Fruit fly (Drosophila melanogaster) whole organism, embryonic: ENCODE results near the gene CG42272.

Experiments used
- Adf1 ChIP-seq: fragments of 200-800 bp; sonication (Bioruptor generic); IDR thresholded peaks from 2 replicates; pipeline ENCODE4 v1.3.6; 2022; ENCODE audit warnings: missing biosample characterization, missing genetic modification characterization
- Antp ChIP-seq: fragments of 200-800 bp; sonication (Bioruptor generic); optimal IDR thresholded peaks from 3 replicates; lab custom pipeline; 2016; ENCODE audit warnings: missing biosample characterization, missing genetic modification characterization
- Atf3 ChIP-seq: fragments of 200-800 bp; sonication (Bioruptor generic); optimal IDR thresholded peaks from 3 replicates; lab custom pipeline; 2016; ENCODE audit warnings: missing biosample characterization, missing genetic modification characterization
- Awh ChIP-seq: fragments of 200-800 bp; sonication (Bioruptor generic); IDR thresholded peaks from 2 replicates; pipeline ENCODE4, ENCODE4 v1.3.6; 2022; ENCODE audit warnings: missing biosample characterization, missing genetic modification characterization
- Blimp-1 ChIP-seq: fragments of 200-800 bp; sonication (Bioruptor generic); optimal IDR thresholded peaks from 3 replicates; lab custom pipeline; 2018; ENCODE audit warnings: missing biosample characterization, missing genetic modification characterization, mild to moderate bottlenecking, moderate library complexity, missing genetic modification reagents
- CG10267 ChIP-seq: fragments of 200-800 bp; sonication (Bioruptor generic); optimal IDR thresholded peaks from 2 replicates; lab custom pipeline; 2018; ENCODE audit warnings: missing biosample characterization, mild to moderate bottlenecking, missing genetic modification characterization, moderate library complexity
- CG10543 ChIP-seq: fragments of 200-800 bp; sonication (Bioruptor generic); optimal IDR thresholded peaks from 3 replicates; lab custom pipeline; 2017; ENCODE audit warnings: missing biosample characterization, mild to moderate bottlenecking, missing genetic modification characterization, moderate library complexity
- CG11247 ChIP-seq: fragments of 200-800 bp; sonication (Bioruptor generic); IDR thresholded peaks from 2 replicates; pipeline ENCODE4 v1.3.6; 2022; ENCODE audit warnings: missing biosample characterization, missing genetic modification characterization
- CG12659 ChIP-seq: fragments of 200-800 bp; sonication (Bioruptor generic); optimal IDR thresholded peaks from 3 replicates; lab custom pipeline; 2017; ENCODE audit warnings: mild to moderate bottlenecking, missing biosample characterization, missing genetic modification reagents, missing genetic modification characterization
- CG13424 ChIP-seq: fragments of 200-800 bp; sonication (Bioruptor generic); optimal IDR thresholded peaks from 2 replicates; lab custom pipeline; 2019; ENCODE audit warnings: missing biosample characterization, mild to moderate bottlenecking, missing genetic modification characterization, moderate library complexity
- CG1529 ChIP-seq: fragments of 200-800 bp; sonication (Bioruptor generic); optimal IDR thresholded peaks from 3 replicates; lab custom pipeline; 2018; ENCODE audit warnings: missing biosample characterization, missing genetic modification characterization
- CG1602 ChIP-seq: fragments of 200-800 bp; sonication (Bioruptor generic); optimal IDR thresholded peaks from 3 replicates; lab custom pipeline; 2016; ENCODE audit warnings: missing biosample characterization, missing genetic modification characterization
- CG17328 ChIP-seq: fragments of 200-800 bp; sonication (Bioruptor generic); IDR thresholded peaks from 2 replicates; pipeline ENCODE4 v1.3.6; 2022; ENCODE audit warnings: missing biosample characterization, missing genetic modification characterization
- CG17912 ChIP-seq: fragments of 200-800 bp; sonication (Bioruptor generic); optimal IDR thresholded peaks from 2 replicates; lab custom pipeline; 2018; ENCODE audit warnings: missing biosample characterization, mild to moderate bottlenecking, missing genetic modification characterization
- CG2116 ChIP-seq: fragments of 200-800 bp; sonication (Bioruptor generic); optimal IDR thresholded peaks from 3 replicates; lab custom pipeline; 2018; ENCODE audit warnings: missing biosample characterization, mild to moderate bottlenecking, missing genetic modification characterization
- CG30403 ChIP-seq: fragments of 200-800 bp; sonication (Bioruptor generic); optimal IDR thresholded peaks from 3 replicates; lab custom pipeline; 2016; ENCODE audit warnings: missing biosample characterization, missing genetic modification characterization
- CG32772 ChIP-seq: fragments of 200-800 bp; sonication (Bioruptor generic); IDR thresholded peaks from 2 replicates; pipeline ENCODE4 v1.3.6; 2022; ENCODE audit warnings: missing biosample characterization, missing genetic modification characterization
- CG3407 ChIP-seq: fragments of 200-800 bp; sonication (Bioruptor generic); optimal IDR thresholded peaks from 2 replicates; lab custom pipeline; 2018; ENCODE audit warnings: missing biosample characterization, mild to moderate bottlenecking, missing genetic modification characterization
- CG34422 ChIP-seq: fragments of 200-800 bp; sonication (Bioruptor generic); IDR thresholded peaks from 3 replicates; pipeline ENCODE4 v1.3.6; 2022; ENCODE audit warnings: missing biosample characterization, missing genetic modification characterization
- CG3995 ChIP-seq: fragments of 200-800 bp; sonication (Bioruptor generic); optimal IDR thresholded peaks from 3 replicates; lab custom pipeline; 2016; ENCODE audit warnings: missing biosample characterization, missing genetic modification characterization
- CG4707 ChIP-seq: fragments of 200-800 bp; sonication (Bioruptor generic); optimal IDR thresholded peaks from 2 replicates; lab custom pipeline; 2018; ENCODE audit warnings: missing biosample characterization, mild to moderate bottlenecking, missing genetic modification characterization, moderate library complexity
- CG6791 ChIP-seq: fragments of 200-800 bp; sonication (Bioruptor generic); IDR thresholded peaks from 3 replicates; pipeline ENCODE4 v1.3.6; 2022; ENCODE audit warnings: missing biosample characterization, missing genetic modification characterization; ENCODE audit not compliant: partially characterized antibody
- CG7357 ChIP-seq: fragments of 200-800 bp; sonication (Bioruptor generic); IDR thresholded peaks from 3 replicates; pipeline ENCODE4 v1.3.6; 2022; ENCODE audit warnings: missing biosample characterization, missing genetic modification characterization
- CG8765 ChIP-seq: fragments of 200-800 bp; sonication (Bioruptor generic); IDR thresholded peaks from 2 replicates; pipeline ENCODE4 v1.3.6; 2022; ENCODE audit warnings: missing biosample characterization, missing genetic modification characterization
- CkIIα-i1 ChIP-seq: fragments of 200-800 bp; sonication (Bioruptor generic); IDR thresholded peaks from 2 replicates; pipeline ENCODE4 v1.3.6; 2022; ENCODE audit warnings: missing biosample characterization, missing genetic modification characterization
- Ets65A ChIP-seq: fragments of 200-800 bp; sonication (Bioruptor generic); peaks from one replicate; lab custom pipeline; 2016; ENCODE audit warnings: missing biosample characterization, missing genetic modification characterization
- Gsc ChIP-seq: fragments of 200-800 bp; sonication (Bioruptor generic); IDR thresholded peaks from 2 replicates; pipeline ENCODE4 v1.3.6; 2022; ENCODE audit warnings: missing biosample characterization, missing genetic modification characterization
- HLH4C ChIP-seq: fragments of 200-800 bp; sonication (Bioruptor generic); IDR thresholded peaks from 3 replicates; pipeline ENCODE4 v1.3.6; 2022; ENCODE audit warnings: missing biosample characterization, missing genetic modification characterization; ENCODE audit not compliant: partially characterized antibody
- MBD-R2 ChIP-seq: fragments of 200-800 bp; sonication (Bioruptor generic); IDR thresholded peaks from 2 replicates; pipeline ENCODE4 v1.3.6; 2022; ENCODE audit warnings: missing biosample characterization, missing genetic modification characterization
- MESR4 ChIP-seq: fragments of 200-800 bp; sonication (Bioruptor generic); optimal IDR thresholded peaks from 2 replicates; lab custom pipeline; 2018; ENCODE audit warnings: missing biosample characterization, mild to moderate bottlenecking, missing genetic modification characterization, moderate library complexity
- Nf-YA ChIP-seq: fragments of 200-800 bp; sonication (Bioruptor generic); IDR thresholded peaks from 2 replicates; pipeline ENCODE4 v1.3.6; 2022; ENCODE audit warnings: missing biosample characterization, missing genetic modification characterization
- Nf-YB ChIP-seq: fragments of 200-800 bp; sonication (Bioruptor generic); optimal IDR thresholded peaks from 3 replicates; lab custom pipeline; 2019; ENCODE audit warnings: missing biosample characterization, mild to moderate bottlenecking, missing genetic modification characterization, moderate library complexity
- Nf-YC ChIP-seq: fragments of 200-800 bp; optimal IDR thresholded peaks from 3 replicates; lab custom pipeline; 2019; ENCODE audit warnings: missing biosample characterization, mild to moderate bottlenecking, missing genetic modification characterization, moderate library complexity
- Pdp1 ChIP-seq, 2 experiments: fragments of 200-800 bp; sonication (Bioruptor generic); optimal IDR thresholded peaks; 3 replicates each; lab custom pipeline; 2016; ENCODE audit warnings: missing biosample characterization in 2 of 2, missing genetic modification characterization in 2 of 2, mild to moderate bottlenecking in 1 of 2, moderate library complexity in 1 of 2
- Rx ChIP-seq: fragments of 200-800 bp; sonication (Bioruptor generic); IDR thresholded peaks from 2 replicates; pipeline ENCODE4 v1.3.6; 2022; ENCODE audit warnings: missing biosample characterization, missing genetic modification characterization
- Sry-δ ChIP-seq: fragments of 200-800 bp; sonication (Bioruptor generic); optimal IDR thresholded peaks from 2 replicates; lab custom pipeline; 2016; ENCODE audit warnings: missing biosample characterization, missing genetic modification characterization
- Trl ChIP-seq, 3 experiments: fragments of >200 bp in 2 of 3; fragments of 200-800 bp in 1 of 3; sonication (Bioruptor generic) in 1 of 3; optimal IDR thresholded peaks; 2 replicates in 1 of 3; 3 replicates in 2 of 3; lab custom pipeline; 2016 to 2017; ENCODE audit warnings: missing biosample characterization in 1 of 3, missing genetic modification characterization in 1 of 3
- Xbp1 ChIP-seq: fragments of 200-800 bp; sonication (Bioruptor generic); optimal IDR thresholded peaks from 3 replicates; lab custom pipeline; 2016; ENCODE audit warnings: missing biosample characterization, mild to moderate bottlenecking, missing genetic modification characterization
- chn ChIP-seq: fragments of 200-800 bp; sonication (Bioruptor generic); optimal IDR thresholded peaks from 2 replicates; lab custom pipeline; 2016; ENCODE audit warnings: missing biosample characterization, missing genetic modification characterization
- crc ChIP-seq: fragments of 200-800 bp; sonication (Bioruptor generic); optimal IDR thresholded peaks from 2 replicates; lab custom pipeline; 2016; ENCODE audit warnings: missing biosample characterization, missing genetic modification characterization
- dati ChIP-seq: fragments of 200-800 bp; sonication (Bioruptor generic); IDR thresholded peaks from 2 replicates; pipeline ENCODE4 v1.3.6; 2022; ENCODE audit warnings: missing biosample characterization, missing genetic modification characterization
- ewg ChIP-seq: fragments of 200-800 bp; sonication (Bioruptor generic); optimal IDR thresholded peaks from 3 replicates; lab custom pipeline; 2017; ENCODE audit warnings: mild to moderate bottlenecking, missing biosample characterization, missing genetic modification reagents, missing genetic modification characterization
- eyg ChIP-seq: fragments of 200-800 bp; sonication (Bioruptor generic); optimal IDR thresholded peaks from 3 replicates; lab custom pipeline; 2016; ENCODE audit warnings: missing biosample characterization, missing genetic modification characterization
- gcm ChIP-seq: fragments of 200-800 bp; sonication (Bioruptor generic); optimal IDR thresholded peaks from 2 replicates; lab custom pipeline; 2019; ENCODE audit warnings: missing biosample characterization, mild to moderate bottlenecking, missing genetic modification characterization, moderate library complexity
- hb ChIP-seq: fragments of 200-800 bp; sonication (Bioruptor generic); IDR thresholded peaks from 3 replicates; pipeline ENCODE4 v1.3.6; 2022; ENCODE audit warnings: missing biosample characterization, missing genetic modification characterization; ENCODE audit not compliant: partially characterized antibody
- mirr ChIP-seq: fragments of 200-800 bp; sonication (Bioruptor generic); optimal IDR thresholded peaks from 3 replicates; lab custom pipeline; 2018; ENCODE audit warnings: missing biosample characterization, mild to moderate bottlenecking, missing genetic modification characterization
- pnt ChIP-seq: fragments of 200-800 bp; sonication (Bioruptor generic); optimal IDR thresholded peaks from 3 replicates; lab custom pipeline; 2016; ENCODE audit warnings: missing biosample characterization, missing genetic modification characterization
- pzg ChIP-seq: fragments of 200-800 bp; sonication (Bioruptor generic); optimal IDR thresholded peaks from 3 replicates; lab custom pipeline; 2018; ENCODE audit warnings: missing biosample characterization, mild to moderate bottlenecking, missing genetic modification characterization, moderate library complexity
- ranshi ChIP-seq: fragments of 200-800 bp; sonication (Bioruptor generic); IDR thresholded peaks from 2 replicates; pipeline ENCODE4 v1.3.6; 2022; ENCODE audit warnings: missing biosample characterization, missing genetic modification characterization
- sna ChIP-seq: fragments of 200-800 bp; sonication (Bioruptor generic); IDR thresholded peaks from 2 replicates; pipeline ENCODE4 v1.3.6; 2022; ENCODE audit warnings: missing biosample characterization, missing genetic modification characterization; ENCODE audit not compliant: partially characterized antibody
- toy ChIP-seq: fragments of 200-800 bp; sonication (Bioruptor generic); IDR thresholded peaks from 2 replicates; pipeline ENCODE4 v1.3.6; 2022; ENCODE audit warnings: missing biosample characterization, missing genetic modification characterization

Gene CG42272

dm6 chr3L:5813016-5813415 lies 10.2 kb downstream of the CG42272 start, which contains the start of gene mad2 (continued):
- TF ChIP-seq eyg (GFP tag; lab: Kevin White, UChicago), result no peak
- TF ChIP-seq CkIIα-i1, result no peak
- TF ChIP-seq Antp (GFP tag; lab: Kevin White, UChicago), result no peak
- no peak for TF ChIP-seq pnt
- TF ChIP-seq dati (GFP tag; lab: Robert Waterston, UW), result no peak
- TF ChIP-seq CG30403 (GFP tag; lab: Kevin White, UChicago), result peak; percentile 25
- peak; percentile 55 for TF ChIP-seq CG12659 (GFP tag; lab: Kevin White, UChicago)
- TF ChIP-seq MBD-R2, result peak; percentile 65
- no peak for TF ChIP-seq Blimp-1 (GFP tag; lab: Kevin White, UChicago)
- peak; percentile 61; the same call in 2 of the 3 replicates for TF ChIP-seq hb
- no peak for TF ChIP-seq CG10543 (GFP tag; lab: Kevin White, UChicago)
- TF ChIP-seq Trl (optimal IDR thresholded peaks at IDR 0.05; lab: Kevin White, UChicago), result peak in 1 of 2 experiments; percentile 9
- TF ChIP-seq Trl (GFP tag; optimal IDR thresholded peaks at IDR 0.05; lab: Kevin White, UChicago), result no peak
- no peak for TF ChIP-seq CG3407 (GFP tag; lab: Kevin White, UChicago)
- TF ChIP-seq Gsc, result no peak
- TF ChIP-seq Nf-YB (GFP tag; lab: Kevin White, UChicago), result peak; percentile 27
- TF ChIP-seq CG34422 (GFP tag; lab: Robert Waterston, UW), result 0 out of 3 replicates have a peak, but pooled peaks have one; percentile 40
- TF ChIP-seq ranshi (GFP tag; lab: Robert Waterston, UW), result no peak
- no peak for TF ChIP-seq CG1529 (GFP tag; lab: Kevin White, UChicago)
- TF ChIP-seq Adf1 (GFP tag; lab: Robert Waterston, UW), result no peak
- no peak for TF ChIP-seq Awh (GFP tag; lab: Robert Waterston, UW)
- peak; percentile 28 for TF ChIP-seq Nf-YC (tag; lab: Kevin White, UChicago)
- TF ChIP-seq sna (GFP tag; lab: Robert Waterston, UW), result peak; percentile 53; the same call in 1 of the 2 replicates
- TF ChIP-seq CG1602 (GFP tag; lab: Kevin White, UChicago), result no peak
- TF ChIP-seq Ets65A (GFP tag; lab: Kevin White, UChicago), result peak; percentile 93
- no peak for TF ChIP-seq CG17328 (GFP tag; lab: Robert Waterston, UW)
- peak; percentile 44 for TF ChIP-seq chn
- peak; percentile 98 for TF ChIP-seq pzg (GFP tag; lab: Kevin White, UChicago)
- no peak for TF ChIP-seq toy
- TF ChIP-seq mirr (GFP tag; lab: Kevin White, UChicago), result no peak
- no peak for TF ChIP-seq CG17912 (GFP tag; lab: Kevin White, UChicago)
- TF ChIP-seq CG8765 (GFP tag; lab: Robert Waterston, UW), result 0 out of 2 replicates have a peak, but pooled peaks have one; percentile 18
- TF ChIP-seq Pdp1 (GFP tag; optimal IDR thresholded peaks at IDR 0.05; lab: Kevin White, UChicago), result peak in 1 of 2 experiments; percentile 48
- no peak for TF ChIP-seq Atf3 (GFP tag; lab: Kevin White, UChicago)
- TF ChIP-seq crc, result no peak
- no peak for TF ChIP-seq CG4707 (GFP tag; lab: Kevin White, UChicago)
- TF ChIP-seq HLH4C, result peak; percentile 65
- no peak for TF ChIP-seq Rx (GFP tag; lab: Robert Waterston, UW)
- TF ChIP-seq Nf-YA (GFP tag; lab: Robert Waterston, UW), result no peak
- TF ChIP-seq CG2116, result peak; percentile 79
- TF ChIP-seq CG32772 (GFP tag; lab: Robert Waterston, UW), result no peak
- no peak for TF ChIP-seq Xbp1
- peak; percentile 74 for TF ChIP-seq CG6791 (GFP tag; lab: Robert Waterston, UW)
- peak; percentile 39 for TF ChIP-seq MESR4 (GFP tag; lab: Kevin White, UChicago)
- peak; percentile 4 for TF ChIP-seq ewg (GFP tag; lab: Kevin White, UChicago)
- no peak for TF ChIP-seq CG3995
- TF ChIP-seq CG7357 (GFP tag; lab: Robert Waterston, UW), result no peak
- TF ChIP-seq CG10267 (tag; lab: Kevin White, UChicago), result peak; percentile 58
- no peak for TF ChIP-seq gcm (GFP tag; lab: Kevin White, UChicago)
- peak; percentile 94 for TF ChIP-seq Sry-δ
- TF ChIP-seq CG13424 (tag; lab: Kevin White, UChicago), result peak; percentile 35
- TF ChIP-seq CG11247 (GFP tag; lab: Robert Waterston, UW), result no peak
